Worm (Caenorhabditis elegans): Measurements from ENCODE around the gene F41G3.6.
"Not testable (repeated sequence)": the region's sequence is repeated elsewhere in the genome, so short reads cannot be mapped to it uniquely, and the experiment has no call there.

F41G3.6 gene

DNA sequence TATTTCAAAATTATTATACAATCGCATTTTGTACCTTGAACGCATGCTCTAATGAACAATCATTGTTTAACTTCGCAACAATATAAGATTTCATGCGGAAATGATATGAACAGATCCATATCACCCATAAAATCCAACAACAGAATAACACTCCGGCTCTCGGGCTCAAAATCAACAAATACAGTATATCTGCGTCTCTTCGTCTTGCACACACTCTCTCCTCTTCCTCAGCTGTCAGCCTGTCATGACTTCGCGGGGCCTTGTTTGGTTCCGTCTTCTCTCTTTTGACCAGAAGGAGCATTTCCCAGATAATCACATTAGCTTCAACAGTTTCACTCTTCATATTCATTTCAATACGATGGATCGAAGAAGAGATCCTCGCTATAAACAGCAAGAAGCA is 13.5 kb downstream of the F41G3.6 start, which contains the start of gene F41G3.3:
Gene F41G3.3, plus strand, starts transcription at position 301 of the 400 bp plus-strand sequence.
- no peak for TF ChIP-seq unc-62 (GFP tag; optimal IDR thresholded peaks at IDR 0.05)

- no peak for TF ChIP-seq unc-62 (GFP tag; optimal IDR thresholded peaks at IDR 0.05)
Observed at ce11 chrII:6764734-6765133, 22.0 kb downstream of the F41G3.6 start, which contains the start of gene nlp-50. Gene nlp-50, plus strand, starts transcription at chrII:6765034.

DNA sequence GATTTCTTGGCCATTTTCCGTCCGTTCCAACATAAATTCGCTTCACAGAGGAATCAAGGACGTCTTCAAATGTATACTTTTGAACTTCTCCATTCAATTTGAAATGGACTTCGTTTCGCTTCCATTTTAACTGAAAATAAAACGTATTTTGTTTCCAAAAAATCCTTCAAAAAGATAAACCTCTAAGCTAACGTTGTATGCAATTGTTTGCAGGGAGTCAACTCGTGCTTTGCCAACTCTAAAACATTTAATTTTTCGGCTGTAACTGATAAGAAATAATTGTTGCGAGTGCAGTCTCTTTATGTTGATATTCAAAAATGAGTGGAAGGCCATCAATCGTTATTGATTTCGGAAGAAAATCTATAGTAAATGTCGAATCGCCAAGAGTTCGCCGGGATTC is 25.3 kb downstream of the F41G3.6 start, which contains the start of gene F41G3.18:
Gene F41G3.18, plus strand, starts transcription at position 301 of the 400 bp plus-strand sequence.
- no peak for TF ChIP-seq unc-62 (GFP tag; optimal IDR thresholded peaks at IDR 0.05)

DNA sequence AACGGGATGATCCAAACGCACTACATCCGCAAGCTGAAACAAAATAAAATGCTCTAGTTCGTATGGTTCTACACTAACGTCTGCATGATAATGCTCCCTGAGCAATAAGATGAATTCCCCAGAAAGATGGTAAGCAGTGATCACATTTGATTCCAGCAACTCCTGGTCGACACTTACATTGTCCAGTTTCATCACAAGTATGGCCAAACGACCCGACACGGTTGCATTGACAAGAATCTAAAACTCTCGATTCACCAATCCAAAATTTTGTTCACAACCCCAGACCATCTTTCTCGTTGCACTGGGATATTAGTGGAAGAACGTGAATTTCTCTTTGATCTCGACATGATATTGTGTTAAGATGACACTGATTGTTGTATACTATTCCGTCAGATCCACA is 27.3 kb downstream of the F41G3.6 start:
- no peak for TF ChIP-seq unc-62 (GFP tag; optimal IDR thresholded peaks at IDR 0.05)

- TF ChIP-seq unc-62 (GFP tag; optimal IDR thresholded peaks at IDR 0.05): no peak
Observed at ce11 chrII:6772482-6772881, 29.8 kb downstream of the F41G3.6 start.

DNA sequence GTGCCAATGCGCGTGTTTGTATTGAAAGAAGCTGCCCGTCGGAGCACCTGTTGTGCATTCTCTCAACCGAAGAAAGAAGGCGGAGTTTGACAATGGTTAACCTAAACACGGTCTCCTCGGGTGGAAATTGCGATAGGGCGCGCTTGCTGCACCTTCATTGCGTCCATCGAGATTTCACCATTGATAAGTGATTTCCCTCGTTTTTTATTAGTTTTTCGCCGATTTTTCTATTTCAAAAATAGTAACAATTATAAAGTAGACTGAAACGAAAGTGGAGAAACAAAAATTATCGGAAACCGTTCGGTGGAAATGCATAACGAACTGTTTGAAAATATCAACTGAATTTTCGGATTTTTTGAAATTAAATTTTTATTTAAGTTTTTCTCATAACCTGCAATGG is 32.4 kb downstream of the F41G3.6 start, which contains the start of gene agr-1:
Gene agr-1, minus strand, starts transcription at position 101 of the 400 bp plus-strand sequence.
- not testable (repeated sequence) for TF ChIP-seq unc-62 (GFP tag; optimal IDR thresholded peaks at IDR 0.05)

- TF ChIP-seq unc-62 (GFP tag; optimal IDR thresholded peaks at IDR 0.05): no peak
Observed at ce11 chrII:6776418-6777034, 33.8 kb downstream of the F41G3.6 start, which contains the start of gene ssup-72. Gene ssup-72, plus strand, starts transcription at chrII:6776598.

DNA sequence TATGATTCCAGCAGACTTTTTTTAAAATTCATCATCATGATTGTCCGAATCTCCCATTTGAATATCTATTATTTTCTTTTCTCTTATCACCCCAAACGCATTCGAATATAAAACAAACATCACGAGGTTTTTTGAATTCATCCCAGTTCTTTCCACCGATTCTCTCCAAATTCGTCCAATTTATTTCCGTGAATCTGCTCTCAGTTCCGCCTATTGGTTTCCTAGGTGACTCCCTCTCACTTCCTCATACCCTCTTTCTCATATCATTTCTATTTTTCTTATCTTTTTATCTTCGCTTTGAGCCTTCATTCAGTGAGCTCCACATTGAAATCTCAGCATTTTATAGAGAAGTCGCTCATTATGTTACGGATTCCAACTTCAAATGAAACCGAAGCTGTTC is 36.4 kb downstream of the F41G3.6 start, which contains the start of gene T13C2.7:
Gene T13C2.7, plus strand, starts transcription at position 301 of the 400 bp plus-strand sequence.
- TF ChIP-seq unc-62 (GFP tag; optimal IDR thresholded peaks at IDR 0.05): no peak

DNA sequence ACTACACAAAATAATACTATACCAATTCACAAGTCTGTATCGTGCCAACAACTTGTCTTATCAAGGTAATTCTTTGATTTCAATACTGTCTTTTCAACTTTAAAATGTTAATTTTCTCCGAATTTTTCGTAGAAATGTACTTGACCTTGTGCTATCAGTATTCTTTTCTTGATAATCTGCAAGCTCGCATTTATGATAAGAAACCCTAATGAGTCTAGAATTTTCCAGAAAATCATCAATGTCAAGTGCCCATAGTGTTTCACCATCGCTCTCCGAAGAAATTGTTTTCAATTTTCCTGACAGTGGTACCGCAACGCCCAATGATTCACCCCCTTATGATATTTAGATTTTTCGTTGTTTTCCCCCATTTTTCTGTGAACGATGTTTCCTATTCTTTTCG is 38.5 kb downstream of the F41G3.6 start:
- TF ChIP-seq unc-62 (GFP tag; optimal IDR thresholded peaks at IDR 0.05): no peak

ce11 chrII:6781983-6782382 is 39.3 kb downstream of the F41G3.6 start:
- no peak for TF ChIP-seq unc-62 (GFP tag; optimal IDR thresholded peaks at IDR 0.05)

- TF ChIP-seq unc-62 (GFP tag; optimal IDR thresholded peaks at IDR 0.05): no peak
Observed at ce11 chrII:6782738-6783163, 40.0 kb downstream of the F41G3.6 start.

DNA sequence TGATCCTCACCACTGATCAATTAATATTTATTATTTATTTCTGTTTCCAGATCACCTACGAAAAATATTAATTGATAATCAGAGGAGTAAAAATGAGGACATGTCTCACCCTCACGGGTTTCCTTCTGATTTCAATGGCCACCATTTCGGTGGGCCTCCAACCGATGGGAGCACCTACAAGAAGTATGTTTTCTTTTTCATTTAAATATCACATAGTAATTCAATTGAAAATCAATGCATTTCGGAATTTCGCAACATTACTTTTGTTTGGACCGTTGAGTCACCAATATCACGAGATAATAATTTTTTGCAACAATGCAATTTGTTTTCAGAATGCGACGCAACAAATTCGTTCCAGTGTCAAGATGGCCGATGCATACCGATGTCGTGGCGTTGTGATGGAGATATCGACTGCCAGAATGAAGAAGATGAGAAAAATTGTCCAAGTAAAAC is 40.7 kb downstream of the F41G3.6 start, which contains the start of gene gldi-2:
Gene gldi-2, plus strand, starts transcription at position 51 of the 453 bp plus-strand sequence.
- TF ChIP-seq unc-62 (GFP tag; optimal IDR thresholded peaks at IDR 0.05): no peak

DNA sequence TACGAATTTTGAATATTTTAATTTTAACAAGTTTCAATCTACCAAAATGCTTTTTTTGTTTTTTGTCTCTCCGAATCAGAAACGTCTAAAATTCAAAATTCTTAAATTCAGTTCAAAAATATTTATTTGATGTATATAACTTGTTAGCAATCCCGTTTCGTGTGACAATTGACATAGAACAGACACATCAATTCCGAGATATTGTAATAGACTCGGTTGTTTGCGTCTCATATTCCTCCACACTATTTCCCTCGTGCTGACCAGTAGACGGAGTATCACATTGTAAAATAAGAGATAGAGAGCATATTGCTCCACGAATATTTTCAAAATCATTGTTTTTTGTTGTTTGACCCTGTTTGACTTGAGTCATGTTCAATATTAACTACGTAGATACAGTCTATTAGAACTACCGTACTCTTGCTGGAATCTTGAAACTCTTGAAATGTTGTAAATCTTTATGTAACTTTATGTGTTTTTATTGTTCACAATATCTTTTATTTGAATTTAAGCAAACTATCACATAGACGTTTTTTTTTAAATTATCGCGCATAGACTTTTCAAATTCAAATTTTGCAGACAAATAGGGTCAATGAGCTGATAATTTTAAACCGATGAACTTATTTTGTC is 46.1 kb downstream of the F41G3.6 start, which contains the start of gene T13C2.3:
Gene T13C2.3, plus strand, starts transcription at position 577 of the 627 bp plus-strand sequence.
- no peak for TF ChIP-seq unc-62 (GFP tag; optimal IDR thresholded peaks at IDR 0.05)

- no peak for TF ChIP-seq unc-62 (GFP tag; optimal IDR thresholded peaks at IDR 0.05)
Observed at ce11 chrII:6791891-6792290, 49.2 kb downstream of the F41G3.6 start, which contains the start of gene T13C2.2. Gene T13C2.2, plus strand, starts transcription at chrII:6792191.

All from whole organism, dauer.